Worm (Caenorhabditis elegans) whole organism, L4 larva: ENCODE measurements around the gene eng-1.

Source experiments
- dpl-1 ChIP-seq: fragments of 150-350 bp; optimal IDR thresholded peaks from 2 replicates; lab custom pipeline; 2014; ENCODE audit warnings: missing biosample characterization, missing genetic modification reagents, missing genetic modification characterization
- egl-43 ChIP-seq: fragments of 200-800 bp; sonication (Bioruptor generic); IDR thresholded peaks from 2 replicates; pipeline ENCODE4 v1.3.6; 2022; ENCODE audit warnings: missing genetic modification reagents, missing genetic modification characterization, missing compliant biosample characterization
- lin-39 ChIP-seq: fragments of 150-350 bp; optimal IDR thresholded peaks from 2 replicates; lab custom pipeline; 2014; ENCODE audit warnings: missing biosample characterization, missing genetic modification reagents, missing genetic modification characterization
- set-16 ChIP-seq: fragments of 200-800 bp; sonication (Bioruptor generic); IDR thresholded peaks from 2 replicates; pipeline ENCODE4 v1.3.6; 2022; ENCODE audit warnings: missing genetic modification reagents, missing genetic modification characterization, missing compliant biosample characterization

DNA sequence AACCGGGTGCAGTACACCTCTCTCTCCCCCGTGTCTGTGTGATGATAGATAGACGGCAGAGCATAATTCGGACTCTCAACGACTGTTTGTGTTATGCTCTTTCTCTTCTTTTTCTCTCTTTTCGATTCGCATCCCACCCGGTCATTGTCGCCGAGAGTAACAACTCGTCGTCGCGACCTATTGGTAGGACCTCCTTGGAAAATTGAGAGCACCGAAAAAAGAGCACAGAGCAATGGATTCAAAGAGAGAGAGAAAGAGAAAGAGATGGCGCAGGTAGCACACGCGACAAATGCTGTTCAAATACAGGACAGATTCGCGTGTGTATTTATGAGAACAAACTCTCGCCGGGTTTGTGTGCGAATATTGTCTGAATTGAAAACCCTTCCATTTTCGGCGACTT, 24.6 kb downstream of the eng-1 start:
- no peak for TF ChIP-seq dpl-1
- TF ChIP-seq set-16 (GFP tag; lab: Robert Waterston, UW), result no peak
- TF ChIP-seq egl-43 (GFP tag; lab: Robert Waterston, UW), result no peak
- no peak for TF ChIP-seq lin-39 (tag; lab: Kevin White, UChicago)
